Worm (Caenorhabditis elegans) whole organism, mixed stage, embryonic: Measurements from ENCODE around the gene col-9.

ENCODE experiments used
- blmp-1 ChIP-seq: fragments of 150-350 bp; optimal IDR thresholded peaks from 2 replicates; lab custom pipeline; 2014; ENCODE audit warnings: missing biosample characterization, missing genetic modification characterization
- elt-1 ChIP-seq: sonication (generic microtip); optimal IDR thresholded peaks from 2 replicates; lab custom pipeline; 2017; ENCODE audit warnings: missing genetic modification characterization, mild to moderate bottlenecking, missing compliant biosample characterization, antibody characterized with exemption, moderate library complexity, borderline replicate concordance; ENCODE audit not compliant: insufficient read depth
- elt-3 ChIP-seq: fragments of 150-350 bp; optimal IDR thresholded peaks from 2 replicates; lab custom pipeline; 2014; ENCODE audit warnings: missing biosample characterization, missing genetic modification characterization
- mab-5 ChIP-seq: fragments of 150-350 bp; optimal IDR thresholded peaks from 2 replicates; lab custom pipeline; 2014; ENCODE audit warnings: missing biosample characterization, missing genetic modification characterization
- mep-1 ChIP-seq: fragments of 150-350 bp; optimal IDR thresholded peaks from 2 replicates; lab custom pipeline; 2017; ENCODE audit warnings: missing biosample characterization, missing genetic modification reagents, missing genetic modification characterization, inconsistent platforms
- nhr-28 ChIP-seq: fragments of 150-350 bp; optimal IDR thresholded peaks from 2 replicates; lab custom pipeline; 2014; ENCODE audit warnings: missing biosample characterization, missing genetic modification characterization
- nhr-76 ChIP-seq: sonication (generic microtip); optimal IDR thresholded peaks from 2 replicates; lab custom pipeline; 2017; ENCODE audit warnings: missing biosample characterization, missing genetic modification characterization
- pha-4 ChIP-seq: fragments of 150-350 bp; optimal IDR thresholded peaks from 2 replicates; lab custom pipeline; 2018; ENCODE audit warnings: missing biosample characterization, missing genetic modification reagents, missing genetic modification characterization
- snpc-4 ChIP-seq: fragments of 150-350 bp; optimal IDR thresholded peaks from 2 replicates; lab custom pipeline; 2014; ENCODE audit warnings: missing biosample characterization, missing genetic modification characterization
- unc-62 ChIP-seq: fragments of 150-350 bp; optimal IDR thresholded peaks from 2 replicates; lab custom pipeline; 2014; ENCODE audit warnings: missing biosample characterization, missing genetic modification reagents, missing genetic modification characterization
- zip-8 ChIP-seq: fragments of 150-350 bp; optimal IDR thresholded peaks from 2 replicates; lab custom pipeline; 2014; ENCODE audit warnings: missing biosample characterization, missing genetic modification characterization

DNA sequence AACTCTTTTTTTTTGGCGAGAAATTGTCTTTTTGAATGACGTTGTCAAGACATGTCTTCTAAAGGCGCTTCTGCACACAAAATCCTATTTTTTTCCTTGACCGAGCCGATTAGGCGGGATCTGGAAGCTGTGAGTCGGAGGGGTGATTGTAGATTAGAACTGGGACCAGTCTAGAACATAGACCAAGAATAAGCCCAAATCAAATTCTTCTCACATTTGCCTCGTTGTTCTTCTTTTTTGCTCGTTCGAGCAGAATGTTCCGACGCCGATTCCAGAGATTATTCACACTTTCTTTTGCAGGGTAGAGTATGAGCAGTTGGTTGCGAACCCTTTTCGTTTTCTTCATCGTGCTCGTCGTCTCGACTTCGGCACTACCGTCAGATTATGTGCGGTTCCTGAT, 28.7 kb downstream of the col-9 start, which contains the start of gene nlp-53:
- TF ChIP-seq zip-8 (tag; lab: Kevin White, UChicago) (no peak), unc-62 (GFP tag; lab: Kevin White, UChicago) (no peak), pha-4 (tag; lab: Kevin White, UChicago) (no peak), snpc-4 (tag; lab: Kevin White, UChicago) (no peak), nhr-76 (tag; lab: Kevin White, UChicago) (no peak), blmp-1 (tag; lab: Kevin White, UChicago) (no peak), nhr-28 (tag; lab: Kevin White, UChicago) (no peak), elt-1 (tag; lab: Kevin White, UChicago) (no peak), mab-5 (tag; lab: Kevin White, UChicago) (no peak), elt-3 (tag; lab: Kevin White, UChicago) (no peak), mep-1 (tag; lab: Kevin White, UChicago) (no peak)
